Worm (Caenorhabditis elegans): ENCODE results near the gene F44E2.7.
A peak's percentile ranks its signal among the peaks of the same experiment; 100 is the strongest.

The F44E2.7 gene

DNA sequence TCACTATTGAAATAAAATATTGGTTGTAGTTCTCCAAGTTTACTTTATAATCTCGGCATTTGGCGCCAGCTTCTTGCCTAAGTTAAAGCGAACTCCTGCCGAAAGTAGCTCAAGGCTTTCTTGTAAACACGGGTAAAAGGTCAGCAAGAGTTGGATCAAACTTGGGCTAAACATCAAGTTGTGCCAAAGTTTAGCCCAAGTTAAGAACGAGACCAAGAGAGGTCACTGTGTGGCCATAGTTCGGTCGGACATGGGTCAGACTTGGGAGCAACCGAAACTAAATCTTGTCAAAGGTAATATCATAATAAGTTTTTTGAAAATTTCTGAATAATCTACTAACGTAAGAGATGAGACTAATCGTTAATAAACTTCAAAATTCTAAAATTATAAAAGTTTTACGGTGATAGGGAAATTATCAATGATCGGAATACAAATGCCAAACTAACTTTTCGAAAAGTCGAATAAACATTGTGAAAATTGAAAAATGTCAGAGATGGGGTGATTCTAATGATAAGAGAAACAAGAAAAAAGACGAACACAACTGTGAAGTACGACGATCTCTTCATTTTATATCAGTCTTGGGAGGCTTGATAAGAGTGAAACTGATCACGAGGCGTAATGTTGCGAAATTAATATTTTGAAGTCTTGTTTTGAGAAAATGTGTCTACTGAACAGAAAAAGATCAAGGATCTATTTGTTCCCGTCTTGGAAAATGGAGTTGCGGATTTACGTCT, 19.8 kb upstream of the F44E2.7 start (continued):
- TF ChIP-seq hmg-1.1 (GFP tag; IDR thresholded peaks at IDR 0.05) (no peak), dmd-8 (GFP tag; IDR thresholded peaks at IDR 0.05) (0 out of 2 replicates have a peak, but pooled peaks have one; percentile 54), attf-4 (tag; optimal IDR thresholded peaks at IDR 0.05) (no peak), lin-1 (GFP tag; IDR thresholded peaks at IDR 0.05) (no peak), lin-39 (tag; optimal IDR thresholded peaks at IDR 0.05) (no peak), Y105C5A.15 (GFP tag; IDR thresholded peaks at IDR 0.05) (no peak), jun-1 (tag; optimal IDR thresholded peaks at IDR 0.05) (no peak), nhr-77 (tag; optimal IDR thresholded peaks at IDR 0.05) (peak; percentile 84), php-3 (GFP tag; IDR thresholded peaks at IDR 0.05) (no peak), zfp-2 (tag; optimal IDR thresholded peaks at IDR 0.05) (no peak), nhr-76 (tag; optimal IDR thresholded peaks at IDR 0.05) (no peak), fkh-10 (GFP tag; optimal IDR thresholded peaks at IDR 0.05) (no peak), F10B5.3 (tag; optimal IDR thresholded peaks at IDR 0.05) (no peak), lim-7 (GFP tag; IDR thresholded peaks at IDR 0.05) (no peak), dmd-9 (GFP tag; IDR thresholded peaks at IDR 0.05) (no peak), madf-9 (GFP tag; conservative IDR thresholded peaks at IDR 0.05) (no peak; the same call in 1 of the 2 replicates), nhr-25 (tag; optimal IDR thresholded peaks at IDR 0.05; ENCODE audit: borderline replicate concordance, insufficient read depth) (no peak), ceh-82 (tag; optimal IDR thresholded peaks at IDR 0.05) (no peak), gei-8 (GFP tag; optimal IDR thresholded peaks at IDR 0.05) (no peak), nhr-28 (tag; optimal IDR thresholded peaks at IDR 0.05) (peak; percentile 95), spr-3 (GFP tag; optimal IDR thresholded peaks at IDR 0.05) (no peak), ceh-44 (GFP tag; IDR thresholded peaks at IDR 0.05) (no peak), ctbp-1 (GFP tag; IDR thresholded peaks at IDR 0.05) (no peak), tra-1 (GFP tag; IDR thresholded peaks at IDR 0.05) (no peak), T26A8.4 (GFP tag; IDR thresholded peaks at IDR 0.05) (peak; percentile 43), F49E8.2 (tag; optimal IDR thresholded peaks at IDR 0.05; ENCODE audit: borderline replicate concordance) (no peak), daf-19 (GFP tag; conservative IDR thresholded peaks at IDR 0.05) (no peak), ztf-7 (tag; optimal IDR thresholded peaks at IDR 0.05) (no peak), lin-15B (tag; optimal IDR thresholded peaks at IDR 0.05) (no peak), dve-1 (tag; optimal IDR thresholded peaks at IDR 0.05; ENCODE audit: insufficient read depth) (peak; percentile 93), zip-11 (GFP tag; IDR thresholded peaks at IDR 0.05) (no peak), nhr-48 (tag; optimal IDR thresholded peaks at IDR 0.05) (no peak), Y75B8A.6 (GFP tag; IDR thresholded peaks at IDR 0.05) (no peak), lin-38 (GFP tag; IDR thresholded peaks at IDR 0.05) (no peak), zip-2 (tag; optimal IDR thresholded peaks at IDR 0.05) (no peak), dmd-6 (GFP tag; IDR thresholded peaks at IDR 0.05) (peak; percentile 91), F44E2.7 (GFP tag; IDR thresholded peaks at IDR 0.05) (no peak), skn-1 (tag; optimal IDR thresholded peaks at IDR 0.05) (no peak), duxl-1 (tag; optimal IDR thresholded peaks at IDR 0.05; ENCODE audit: poor library complexity) (no peak), ztf-11 (tag; optimal IDR thresholded peaks at IDR 0.05) (no peak), nhr-10 (tag; optimal IDR thresholded peaks at IDR 0.05) (no peak), D1046.2 (GFP tag; IDR thresholded peaks at IDR 0.05) (no peak), ceh-20 (GFP tag; IDR thresholded peaks at IDR 0.05) (no peak), tag-97 (GFP tag; IDR thresholded peaks at IDR 0.05) (no peak), ceh-62 (tag; optimal IDR thresholded peaks at IDR 0.05) (no peak), zfp-3 (GFP tag; conservative IDR thresholded peaks at IDR 0.05) (no peak), mdt-29 (GFP tag; IDR thresholded peaks at IDR 0.05) (no peak), egl-43 (GFP tag; IDR thresholded peaks at IDR 0.05) (no peak), snpc-4 (tag; optimal IDR thresholded peaks at IDR 0.05) (no peak), mxl-2 (GFP tag; conservative IDR thresholded peaks at IDR 0.05) (no peak), sdz-12 (GFP tag; optimal IDR thresholded peaks at IDR 0.05) (no peak)

All from whole organism, L4 larva.